Worm (Caenorhabditis elegans) whole organism, midembryonic: ENCODE data around the gene B0334.10.

ENCODE experiments used
- T22C8.4 ChIP-seq: fragments of 200-800 bp; sonication (Bioruptor generic); IDR thresholded peaks from 2 replicates; pipeline ENCODE4 v1.3.6; 2022; ENCODE audit warnings: missing genetic modification characterization, missing compliant biosample characterization
- cog-1 ChIP-seq: sonication (generic microtip); optimal IDR thresholded peaks from 2 replicates; lab custom pipeline; 2016; ENCODE audit warnings: missing genetic modification characterization, missing compliant biosample characterization
- flt-1 ChIP-seq: fragments of 200-800 bp; sonication (Bioruptor generic); IDR thresholded peaks from 2 replicates; pipeline ENCODE4 v1.3.6; 2022; ENCODE audit warnings: missing genetic modification characterization, missing compliant biosample characterization
- klf-2 ChIP-seq: fragments of 200-800 bp; sonication (Bioruptor generic); conservative IDR thresholded peaks from 2 replicates; pipeline ENCODE4 v1.3.6; 2022; ENCODE audit warnings: missing genetic modification reagents, missing genetic modification characterization, missing compliant biosample characterization
- med-1 ChIP-seq: sonication (generic microtip); optimal IDR thresholded peaks from 2 replicates; lab custom pipeline; 2017; ENCODE audit warnings: missing genetic modification characterization, mild to moderate bottlenecking, missing compliant biosample characterization, antibody characterized with exemption, missing genetic modification reagents; ENCODE audit not compliant: insufficient read depth
- ref-1 ChIP-seq: fragments of 200-800 bp; sonication (Bioruptor generic); conservative IDR thresholded peaks from 2 replicates; pipeline ENCODE4 v1.3.6; 2022; ENCODE audit warnings: missing genetic modification reagents, missing genetic modification characterization, missing compliant biosample characterization
- tab-1 ChIP-seq: fragments of 200-800 bp; sonication (Bioruptor generic); IDR thresholded peaks from 2 replicates; pipeline ENCODE4 v1.3.6; 2022; ENCODE audit warnings: missing genetic modification characterization, missing compliant biosample characterization
- ztf-23 ChIP-seq: fragments of 200-800 bp; sonication (Bioruptor generic); IDR thresholded peaks from 2 replicates; pipeline ENCODE4 v1.3.6; 2022; ENCODE audit warnings: missing genetic modification reagents, missing genetic modification characterization, missing compliant biosample characterization
- ztf-29 ChIP-seq: fragments of 200-800 bp; sonication (Bioruptor generic); IDR thresholded peaks from 2 replicates; pipeline ENCODE4 v1.3.6; 2022; ENCODE audit warnings: missing genetic modification reagents, missing genetic modification characterization, missing compliant biosample characterization

B0334.10 gene

DNA sequence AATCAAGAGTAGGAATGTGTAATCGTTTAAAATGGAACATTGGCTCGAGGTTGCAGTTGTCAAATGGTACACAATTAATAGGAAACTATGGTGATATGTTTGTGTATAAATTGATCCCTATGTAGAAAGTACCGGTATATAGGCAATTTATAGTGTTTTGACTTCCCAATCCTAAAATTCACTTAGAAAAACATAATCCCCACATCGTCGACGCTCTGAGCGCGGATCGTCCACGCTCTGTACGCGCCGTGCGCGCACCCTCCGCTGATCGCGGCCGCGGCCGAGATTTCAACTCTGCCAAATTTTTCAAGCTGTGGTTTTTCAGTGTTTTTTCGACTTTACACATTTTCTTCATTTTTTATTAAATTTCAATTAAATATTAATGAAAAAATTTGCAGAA, 38.1 kb downstream of the B0334.10 start, which contains the start of gene F54D5.17:
Gene F54D5.17, plus strand, starts transcription at position 301 of the 400 bp plus-strand sequence.
- no peak for TF ChIP-seq T22C8.4
- TF ChIP-seq klf-2 (GFP tag; lab: Robert Waterston, UW), result no peak
- TF ChIP-seq flt-1 (GFP tag; lab: Robert Waterston, UW), result no peak
- TF ChIP-seq ztf-29 (GFP tag; lab: Robert Waterston, UW), result no peak
- no peak for TF ChIP-seq ztf-23 (GFP tag; lab: Robert Waterston, UW)
- no peak for TF ChIP-seq cog-1 (tag; lab: Kevin White, UChicago)
- TF ChIP-seq tab-1 (GFP tag; lab: Robert Waterston, UW), result no peak
- no peak for TF ChIP-seq med-1 (GFP tag; lab: Kevin White, UChicago)
- no peak for TF ChIP-seq ref-1 (GFP tag; lab: Robert Waterston, UW)

- TF ChIP-seq ref-1 (GFP tag; lab: Robert Waterston, UW), result no peak
- TF ChIP-seq ztf-23 (GFP tag; lab: Robert Waterston, UW), result no peak
Observed at ce11 chrII:11564127-11564526, 45.8 kb downstream of the B0334.10 start, which contains the start of gene F54D5.15. Gene F54D5.15, minus strand, starts transcription at chrII:11564227.

DNA sequence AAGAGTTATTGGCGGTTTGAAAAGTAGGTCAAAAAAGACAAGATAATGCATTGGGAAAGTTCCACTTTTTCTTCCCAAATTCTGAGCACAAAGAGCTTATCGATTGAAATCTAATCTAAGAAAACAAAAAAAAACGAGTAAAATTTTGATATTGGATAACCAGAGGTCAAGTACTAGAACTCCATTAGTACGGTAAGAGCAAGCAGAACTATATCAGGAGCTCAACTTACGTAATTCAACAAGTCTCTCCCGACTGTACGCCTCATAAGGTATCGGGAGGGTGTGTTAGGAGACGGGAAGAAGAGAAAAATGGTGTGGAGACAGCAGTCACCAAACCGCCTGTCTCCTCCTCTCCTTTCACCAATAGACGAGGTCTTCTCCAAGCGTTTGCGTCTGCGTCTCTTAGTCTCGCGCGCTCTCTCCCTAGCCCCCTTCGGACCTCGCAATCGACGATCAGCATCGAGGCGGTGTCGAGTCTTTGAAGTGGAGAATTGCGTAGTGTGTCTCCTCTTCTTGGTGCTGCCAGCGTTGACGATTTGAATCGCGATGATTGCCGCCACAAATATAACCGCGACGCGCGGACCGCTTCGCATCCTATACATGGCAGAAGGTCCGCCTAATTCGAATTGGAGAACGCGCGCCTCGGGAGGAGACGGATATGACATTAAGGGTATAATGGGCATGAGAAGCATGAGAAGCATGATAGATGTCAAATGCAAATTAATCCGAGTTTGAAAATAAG, 48.9 kb downstream of the B0334.10 start, which contains the start of gene F54D5.5:
Gene F54D5.5, minus strand, starts transcription at position 51 of the 742 bp plus-strand sequence.
- TF ChIP-seq klf-2 (GFP tag; lab: Robert Waterston, UW) (no peak), ztf-23 (GFP tag; lab: Robert Waterston, UW) (peak; percentile 47; the same call in 1 of the 2 replicates), med-1 (GFP tag; lab: Kevin White, UChicago) (no peak), ztf-29 (GFP tag; lab: Robert Waterston, UW) (no peak), ref-1 (GFP tag; lab: Robert Waterston, UW) (no peak), cog-1 (tag; lab: Kevin White, UChicago) (peak; percentile 70), tab-1 (GFP tag; lab: Robert Waterston, UW) (0 out of 2 replicates have a peak, but pooled peaks have one; percentile 65), T22C8.4 (no peak), flt-1 (GFP tag; lab: Robert Waterston, UW) (peak; percentile 72; the same call in 1 of the 2 replicates)

ce11 chrII:11568670-11569069, 50.4 kb downstream of the B0334.10 start:
- TF ChIP-seq flt-1 (GFP tag; lab: Robert Waterston, UW), result no peak
- TF ChIP-seq med-1 (GFP tag; lab: Kevin White, UChicago), result no peak
- no peak for TF ChIP-seq cog-1 (tag; lab: Kevin White, UChicago)
- TF ChIP-seq tab-1 (GFP tag; lab: Robert Waterston, UW), result no peak
- TF ChIP-seq ref-1 (GFP tag; lab: Robert Waterston, UW), result no peak
- TF ChIP-seq T22C8.4, result no peak
- no peak for TF ChIP-seq ztf-23 (GFP tag; lab: Robert Waterston, UW)
- no peak for TF ChIP-seq ztf-29 (GFP tag; lab: Robert Waterston, UW)
- no peak for TF ChIP-seq klf-2 (GFP tag; lab: Robert Waterston, UW)
